Worm (Caenorhabditis elegans) whole organism, L4 larva: ENCODE measurements around the gene micu-1.

Source experiments
- F44E2.7 ChIP-seq: fragments of 200-800 bp; sonication (Bioruptor generic); IDR thresholded peaks from 2 replicates; pipeline ENCODE4 v2.1.2; 2022; ENCODE audit warnings: missing genetic modification characterization, missing compliant biosample characterization
- T26A8.4 ChIP-seq: fragments of 200-800 bp; sonication (Bioruptor generic); IDR thresholded peaks from 2 replicates; pipeline ENCODE4 v1.3.6; 2022; ENCODE audit warnings: missing genetic modification characterization, missing compliant biosample characterization
- ces-1 ChIP-seq: fragments of 150-350 bp; sonication (generic microtip); optimal IDR thresholded peaks from 4 replicates; lab custom pipeline; 2014; ENCODE audit warnings: missing biosample characterization, missing genetic modification reagents, missing genetic modification characterization
- cey-2 ChIP-seq: sonication (generic microtip); optimal IDR thresholded peaks from 3 replicates; lab custom pipeline; 2017; ENCODE audit warnings: missing genetic modification characterization, mild to moderate bottlenecking, missing compliant biosample characterization, antibody characterized with exemption, borderline replicate concordance; ENCODE audit not compliant: insufficient read depth
- ctbp-1 ChIP-seq: fragments of 200-800 bp; sonication (Bioruptor generic); IDR thresholded peaks from 2 replicates; pipeline ENCODE4 v1.3.6; 2022; ENCODE audit warnings: missing genetic modification reagents, missing genetic modification characterization, missing compliant biosample characterization
- daf-12 ChIP-seq: fragments of 150-350 bp; optimal IDR thresholded peaks from 2 replicates; lab custom pipeline; 2014; ENCODE audit warnings: missing biosample characterization, missing genetic modification reagents, missing genetic modification characterization
- fos-1 ChIP-seq: fragments of 150-350 bp; optimal IDR thresholded peaks from 2 replicates; lab custom pipeline; 2014; ENCODE audit warnings: missing biosample characterization, missing genetic modification characterization
- hlh-30 ChIP-seq: sonication (generic microtip); optimal IDR thresholded peaks from 2 replicates; lab custom pipeline; 2017; ENCODE audit warnings: antibody characterized with exemption, mild to moderate bottlenecking, missing genetic modification characterization, missing compliant biosample characterization; ENCODE audit not compliant: insufficient read depth
- lin-13 ChIP-seq: fragments of 150-350 bp; optimal IDR thresholded peaks from 2 replicates; lab custom pipeline; 2014; ENCODE audit warnings: missing biosample characterization, missing genetic modification reagents, missing genetic modification characterization
- nhr-11 ChIP-seq: fragments of 150-350 bp; optimal IDR thresholded peaks from 2 replicates; lab custom pipeline; 2014; ENCODE audit warnings: missing biosample characterization, missing genetic modification characterization
- nhr-42 ChIP-seq: fragments of 200-800 bp; sonication (Bioruptor generic); IDR thresholded peaks from 2 replicates; pipeline ENCODE4 v1.3.6; 2022; ENCODE audit warnings: missing genetic modification characterization, missing compliant biosample characterization
- spr-1 ChIP-seq: sonication (generic microtip); optimal IDR thresholded peaks from 2 replicates; lab custom pipeline; 2016; ENCODE audit warnings: mild to moderate bottlenecking, missing genetic modification characterization, missing compliant biosample characterization
- unc-130 ChIP-seq: sonication (generic microtip); optimal IDR thresholded peaks from 2 replicates; lab custom pipeline; 2016; ENCODE audit warnings: missing genetic modification reagents, missing genetic modification characterization, missing compliant biosample characterization
- unc-62 ChIP-seq, 3 experiments: fragments of 150-350 bp in 1 of 3; sonication (generic microtip); optimal IDR thresholded peaks in 2 of 3; peaks in 1 of 3; 1 replicate in 1 of 3; 2 replicates in 2 of 3; lab custom pipeline; 2014 to 2017; ENCODE audit warnings: missing biosample characterization in 3 of 3, missing genetic modification characterization in 3 of 3, missing genetic modification reagents in 3 of 3, missing genotype in 1 of 3

DNA sequence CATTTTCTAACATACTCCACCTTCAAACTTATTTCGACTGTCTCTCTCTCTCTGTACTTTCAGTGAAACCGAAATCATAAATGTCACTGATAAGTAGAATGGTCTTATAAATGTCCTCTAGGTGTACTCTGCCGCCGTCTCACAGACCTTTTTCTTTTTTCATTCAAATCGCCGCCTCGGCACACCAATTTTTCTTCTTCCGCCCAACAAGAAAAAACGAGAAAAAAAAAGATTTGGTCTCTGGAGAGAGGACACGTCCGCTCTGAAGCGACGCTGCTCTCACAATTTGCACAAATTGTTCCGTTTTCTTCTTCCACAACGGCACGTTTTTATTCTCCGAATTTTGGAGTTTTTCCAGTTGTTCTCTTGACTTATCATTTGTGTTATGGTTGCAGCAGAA, 15.4 kb downstream of the micu-1 start:
- TF ChIP-seq F44E2.7 (GFP tag; lab: Robert Waterston, UW): no peak
- TF ChIP-seq unc-130: no peak
- no peak for TF ChIP-seq cey-2 (tag; lab: Kevin White, UChicago)
- TF ChIP-seq daf-12: no peak
- TF ChIP-seq spr-1 (tag; lab: Kevin White, UChicago): no peak
- TF ChIP-seq fos-1 (tag; lab: Kevin White, UChicago): no peak
- no peak for TF ChIP-seq ces-1
- no peak for TF ChIP-seq nhr-42 (GFP tag; lab: Robert Waterston, UW)
- no peak for TF ChIP-seq T26A8.4 (GFP tag; lab: Robert Waterston, UW)
- peak; percentile 4 for TF ChIP-seq lin-13
- TF ChIP-seq unc-62 (GFP tag; optimal IDR thresholded peaks at IDR 0.05 in 1 of 2; lab: Kevin White, UChicago): peak in 1 of 2 experiments; percentile 82
- TF ChIP-seq unc-62 (tag; optimal IDR thresholded peaks at IDR 0.05; lab: Kevin White, UChicago): no peak
- no peak for TF ChIP-seq nhr-11 (tag; lab: Kevin White, UChicago)
- no peak for TF ChIP-seq hlh-30 (tag; lab: Kevin White, UChicago)
- no peak for TF ChIP-seq ctbp-1 (GFP tag; lab: Robert Waterston, UW)
